Worm (Caenorhabditis elegans) whole organism, young adult: ENCODE results near the gene ZK682.7.
"Not testable (repeated sequence)": the region's sequence is repeated elsewhere in the genome, so short reads cannot be mapped to it uniquely, and the experiment has no call there.

Experiments used
- K12H6.12 ChIP-seq: fragments of 200-800 bp; sonication (Bioruptor generic); optimal IDR thresholded peaks from 2 replicates; lab custom pipeline; 2018; ENCODE audit warnings: mild to moderate bottlenecking, missing genetic modification characterization, missing compliant biosample characterization
- atf-7 ChIP-seq: sonication (generic microtip); optimal IDR thresholded peaks from 2 replicates; lab custom pipeline; 2017; ENCODE audit warnings: mild to moderate bottlenecking, missing genetic modification characterization, missing compliant biosample characterization
- athp-1 ChIP-seq: sonication (generic microtip); optimal IDR thresholded peaks from 2 replicates; lab custom pipeline; 2017; ENCODE audit warnings: mild to moderate bottlenecking, missing genetic modification characterization, missing compliant biosample characterization
- dpff-1 ChIP-seq: sonication (generic microtip); optimal IDR thresholded peaks from 2 replicates; lab custom pipeline; 2017; ENCODE audit warnings: mild to moderate bottlenecking, missing genetic modification characterization, missing compliant biosample characterization
- efl-1 ChIP-seq: fragments of 150-350 bp; optimal IDR thresholded peaks from 2 replicates; lab custom pipeline; 2014; ENCODE audit warnings: missing biosample characterization, missing genetic modification reagents, missing genetic modification characterization
- egl-18 ChIP-seq: fragments of 200-800 bp; sonication (Bioruptor generic); IDR thresholded peaks from 2 replicates; pipeline ENCODE4 v1.3.6; 2022; ENCODE audit warnings: missing genetic modification reagents, missing genetic modification characterization, missing compliant biosample characterization
- egrh-3 ChIP-seq: fragments of 200-800 bp; sonication (Bioruptor generic); IDR thresholded peaks from 2 replicates; pipeline ENCODE4 v1.3.6; 2022; ENCODE audit warnings: missing genetic modification reagents, missing genetic modification characterization, missing compliant biosample characterization
- let-607 ChIP-seq, 2 experiments: fragments of 200-800 bp in 1 of 2; sonication (Bioruptor generic) in 1 of 2; sonication (generic microtip) in 1 of 2; optimal IDR thresholded peaks; 2 replicates each; lab custom pipeline; 2016 to 2018; ENCODE audit warnings: mild to moderate bottlenecking in 2 of 2, missing compliant biosample characterization in 2 of 2, missing genetic modification characterization in 2 of 2, moderate library complexity in 2 of 2, missing genotype in 1 of 2
- madf-8 ChIP-seq: fragments of 200-800 bp; sonication (Bioruptor generic); conservative IDR thresholded peaks from 2 replicates; pipeline ENCODE4 v1.3.6; 2022; ENCODE audit warnings: missing genetic modification reagents, missing genetic modification characterization, missing compliant biosample characterization
- snpc-4 ChIP-seq, 5 experiments: fragments of 150-350 bp in 1 of 5; sonication (generic microtip) in 4 of 5; optimal IDR thresholded peaks; 2 replicates each; lab custom pipeline; 2014 to 2018; ENCODE audit warnings: missing genetic modification characterization in 5 of 5, missing biosample characterization in 3 of 5, antibody characterized with exemption in 2 of 5, mild to moderate bottlenecking in 2 of 5, missing compliant biosample characterization in 2 of 5, missing genotype in 2 of 5, moderate library complexity in 2 of 5, missing genetic modification reagents in 1 of 5
- tbp1 ChIP-seq: fragments of 200-800 bp; sonication (Bioruptor generic); optimal IDR thresholded peaks from 2 replicates; lab custom pipeline; 2018; ENCODE audit warnings: mild to moderate bottlenecking, missing genetic modification characterization, missing compliant biosample characterization

- not testable (repeated sequence) for TF ChIP-seq K12H6.12; snpc-4 (GFP tag; optimal IDR thresholded peaks at IDR 0.05; lab: Kevin White, UChicago); snpc-4 (tag; optimal IDR thresholded peaks at IDR 0.05; lab: Kevin White, UChicago); egrh-3 (GFP tag; lab: Robert Waterston, UW); let-607 (tag; optimal IDR thresholded peaks at IDR 0.05; lab: Kevin White, UChicago); dpff-1 (tag; lab: Kevin White, UChicago); atf-7; egl-18; efl-1 (GFP tag; lab: Kevin White, UChicago); madf-8; athp-1; tbp1 (GFP tag; lab: Kevin White, UChicago)
These were observed 47.3 kb upstream of the ZK682.7 start for ce11 chrV:9339292-9339691.
